Fruit fly (Drosophila melanogaster) whole organism, prepupa: ENCODE measurements around the gene CG16711.
A peak's percentile ranks its signal among the peaks of the same experiment; 100 is the strongest.

Source experiments
- Blimp-1 ChIP-seq: fragments of 200-800 bp; sonication (Bioruptor generic); optimal IDR thresholded peaks from 3 replicates; lab custom pipeline; 2017; ENCODE audit warnings: missing biosample characterization, missing genetic modification characterization, mild to moderate bottlenecking, moderate library complexity, missing genetic modification reagents
- CG10669 ChIP-seq: fragments of 200-800 bp; sonication (Bioruptor generic); optimal IDR thresholded peaks from 3 replicates; lab custom pipeline; 2018; ENCODE audit warnings: missing biosample characterization, mild to moderate bottlenecking, missing genetic modification characterization, moderate library complexity
- CG1621 ChIP-seq: fragments of 200-800 bp; sonication (Bioruptor generic); optimal IDR thresholded peaks from 3 replicates; lab custom pipeline; 2018; ENCODE audit warnings: missing biosample characterization, mild to moderate bottlenecking, missing genetic modification characterization
- CG16779 ChIP-seq: fragments of 200-800 bp; sonication (Bioruptor generic); optimal IDR thresholded peaks from 3 replicates; lab custom pipeline; 2017; ENCODE audit warnings: missing biosample characterization, mild to moderate bottlenecking, missing genetic modification characterization
- CG3032 ChIP-seq: fragments of 200-800 bp; optimal IDR thresholded peaks from 2 replicates; lab custom pipeline; 2019; ENCODE audit warnings: missing biosample characterization, mild to moderate bottlenecking, missing genetic modification characterization, moderate library complexity
- CG34406 ChIP-seq: fragments of 200-800 bp; sonication (Bioruptor generic); optimal IDR thresholded peaks from 3 replicates; lab custom pipeline; 2016; ENCODE audit warnings: missing biosample characterization, missing genetic modification characterization
- CG3919 ChIP-seq: fragments of 200-800 bp; sonication (Bioruptor generic); optimal IDR thresholded peaks from 3 replicates; lab custom pipeline; 2016; ENCODE audit warnings: missing biosample characterization, missing genetic modification characterization
- CG4318 ChIP-seq: fragments of 200-800 bp; sonication (Bioruptor generic); optimal IDR thresholded peaks from 3 replicates; lab custom pipeline; 2017; ENCODE audit warnings: missing biosample characterization, mild to moderate bottlenecking, missing genetic modification characterization
- CG6163 ChIP-seq: fragments of 200-800 bp; sonication (Bioruptor generic); IDR thresholded peaks from 3 replicates; pipeline ENCODE4 v1.3.6; 2022; ENCODE audit warnings: missing biosample characterization, missing genetic modification characterization
- CG6792 ChIP-seq: fragments of 200-800 bp; sonication (Bioruptor generic); optimal IDR thresholded peaks from 3 replicates; lab custom pipeline; 2016; ENCODE audit warnings: missing biosample characterization, missing genetic modification characterization
- CG6808 ChIP-seq: fragments of 200-800 bp; sonication (Bioruptor generic); optimal IDR thresholded peaks from 3 replicates; lab custom pipeline; 2017; ENCODE audit warnings: missing biosample characterization, missing genetic modification characterization, mild to moderate bottlenecking, moderate library complexity, missing genetic modification reagents
- CG8119 ChIP-seq: fragments of 200-800 bp; sonication (Bioruptor generic); IDR thresholded peaks from 3 replicates; pipeline ENCODE4 v1.3.6; 2022; ENCODE audit warnings: missing biosample characterization, missing genetic modification characterization
- CG8319 ChIP-seq: fragments of 200-800 bp; sonication (Bioruptor generic); optimal IDR thresholded peaks from 3 replicates; lab custom pipeline; 2016; ENCODE audit warnings: missing biosample characterization, missing genetic modification characterization
- CG8632 ChIP-seq: fragments of 200-800 bp; sonication (Bioruptor generic); optimal IDR thresholded peaks from 3 replicates; lab custom pipeline; 2016; ENCODE audit warnings: missing biosample characterization, missing genetic modification characterization
- Eip78C ChIP-seq: fragments of 200-800 bp; sonication (Bioruptor generic); peaks from one replicate; lab custom pipeline; 2016; ENCODE audit warnings: missing biosample characterization, missing genetic modification characterization
- Ets96B ChIP-seq: fragments of 200-800 bp; optimal IDR thresholded peaks from 2 replicates; lab custom pipeline; 2019; ENCODE audit warnings: missing biosample characterization, mild to moderate bottlenecking, missing genetic modification characterization, moderate library complexity
- Gug ChIP-seq: fragments of 200-800 bp; sonication (Bioruptor generic); IDR thresholded peaks from 2 replicates; pipeline ENCODE4 v1.3.6; 2022; ENCODE audit warnings: missing biosample characterization, missing genetic modification characterization
- Hr39 ChIP-seq: fragments of 200-800 bp; sonication (Bioruptor generic); optimal IDR thresholded peaks from 2 replicates; lab custom pipeline; 2016; ENCODE audit warnings: missing biosample characterization, missing genetic modification characterization
- Sox102F ChIP-seq: fragments of 200-800 bp; sonication (Bioruptor generic); optimal IDR thresholded peaks from 2 replicates; lab custom pipeline; 2016; ENCODE audit warnings: missing biosample characterization, mild to moderate bottlenecking, missing genetic modification characterization
- acj6 ChIP-seq: fragments of 200-800 bp; sonication (Bioruptor generic); optimal IDR thresholded peaks from 3 replicates; lab custom pipeline; 2016; ENCODE audit warnings: missing biosample characterization, missing genetic modification characterization
- dsx ChIP-seq: fragments of 200-800 bp; optimal IDR thresholded peaks from 3 replicates; lab custom pipeline; 2019; ENCODE audit warnings: missing biosample characterization, mild to moderate bottlenecking, missing genetic modification characterization, moderate library complexity; ENCODE audit not compliant: poor library complexity, severe bottlenecking
- eg ChIP-seq: fragments of 200-800 bp; sonication (Bioruptor generic); IDR thresholded peaks from 3 replicates; pipeline ENCODE4 v1.3.6; 2022; ENCODE audit warnings: missing biosample characterization, missing genetic modification characterization
- fd59A ChIP-seq: fragments of 200-800 bp; sonication (Bioruptor generic); optimal IDR thresholded peaks from 2 replicates; lab custom pipeline; 2017; ENCODE audit warnings: missing biosample characterization, mild to moderate bottlenecking, missing genetic modification characterization, missing genetic modification reagents
- fkh ChIP-seq: fragments of 200-800 bp; sonication (Bioruptor generic); optimal IDR thresholded peaks from 3 replicates; lab custom pipeline; 2017; ENCODE audit warnings: missing biosample characterization, mild to moderate bottlenecking, missing genetic modification characterization, moderate library complexity
- net ChIP-seq: fragments of 200-800 bp; sonication (Bioruptor generic); optimal IDR thresholded peaks from 3 replicates; lab custom pipeline; 2016; ENCODE audit warnings: missing biosample characterization, missing genetic modification characterization
- salr ChIP-seq, 2 experiments: fragments of 200-800 bp; sonication (Bioruptor generic); optimal IDR thresholded peaks; 3 replicates each; lab custom pipeline; 2016 to 2018; ENCODE audit warnings: missing biosample characterization in 2 of 2, missing genetic modification characterization in 2 of 2, mild to moderate bottlenecking in 1 of 2
- ss ChIP-seq, 2 experiments: fragments of 200-800 bp; sonication (Bioruptor generic); optimal IDR thresholded peaks; 2 replicates in 1 of 2; 3 replicates in 1 of 2; lab custom pipeline; 2017 to 2018; ENCODE audit warnings: mild to moderate bottlenecking in 2 of 2, missing biosample characterization in 2 of 2, missing genetic modification characterization in 2 of 2, moderate library complexity in 1 of 2
- svp ChIP-seq: fragments of 200-800 bp; sonication (Bioruptor generic); peaks from one replicate; lab custom pipeline; 2016; ENCODE audit warnings: missing biosample characterization, missing genetic modification characterization
- topi ChIP-seq: fragments of 200-800 bp; sonication (Bioruptor generic); optimal IDR thresholded peaks from 3 replicates; lab custom pipeline; 2016; ENCODE audit warnings: missing biosample characterization, missing genetic modification characterization

Gene CG16711

DNA sequence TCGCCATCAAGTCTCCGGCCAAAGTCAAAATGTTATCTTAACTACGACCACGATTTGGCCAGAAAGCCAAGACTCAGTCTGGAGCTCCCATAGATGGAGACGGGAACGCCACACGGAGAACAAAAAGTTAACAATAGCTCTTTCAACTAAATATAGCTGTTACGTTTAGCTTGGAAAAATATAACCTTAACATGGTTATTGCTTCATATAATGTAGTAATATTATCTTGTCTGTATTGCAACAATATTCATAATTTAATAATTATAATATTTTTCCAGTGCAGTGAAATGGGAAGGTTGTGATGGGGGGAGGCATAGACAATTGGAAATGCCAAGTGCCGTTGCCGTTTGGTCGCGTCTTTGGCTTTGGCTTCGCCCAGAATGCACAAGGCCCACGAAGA, 41.3 kb downstream of the CG16711 start (continued):
- no peak for TF ChIP-seq CG34406
- TF ChIP-seq CG3032 = peak; percentile 33
- no peak for TF ChIP-seq fkh (GFP tag; lab: Kevin White, UChicago)
- TF ChIP-seq Gug (GFP tag; lab: Robert Waterston, UW) = peak; percentile 76
- TF ChIP-seq topi (GFP tag; lab: Kevin White, UChicago) = no peak
- TF ChIP-seq CG3919 = peak; percentile 26
- peak; percentile 68 for TF ChIP-seq CG4318 (GFP tag; lab: Kevin White, UChicago)
- TF ChIP-seq CG6808 = no peak
- peak; percentile 86 for TF ChIP-seq eg (GFP tag; lab: Robert Waterston, UW)
- no peak for TF ChIP-seq ss (GFP tag; optimal IDR thresholded peaks at IDR 0.05; lab: Kevin White, UChicago)
- no peak for TF ChIP-seq CG10669 (GFP tag; lab: Kevin White, UChicago)
- TF ChIP-seq acj6 (GFP tag; lab: Kevin White, UChicago) = peak; percentile 22
- TF ChIP-seq Blimp-1 = no peak
- TF ChIP-seq CG8319 (GFP tag; lab: Kevin White, UChicago) = no peak
- TF ChIP-seq Sox102F (GFP tag; lab: Kevin White, UChicago) = no peak
- peak; percentile 27 for TF ChIP-seq net (GFP tag; lab: Kevin White, UChicago)
- peak; percentile 32 for TF ChIP-seq Ets96B
- no peak for TF ChIP-seq CG6792 (GFP tag; lab: Kevin White, UChicago)
- TF ChIP-seq, all 60 proteins: peak for 26

DNA sequence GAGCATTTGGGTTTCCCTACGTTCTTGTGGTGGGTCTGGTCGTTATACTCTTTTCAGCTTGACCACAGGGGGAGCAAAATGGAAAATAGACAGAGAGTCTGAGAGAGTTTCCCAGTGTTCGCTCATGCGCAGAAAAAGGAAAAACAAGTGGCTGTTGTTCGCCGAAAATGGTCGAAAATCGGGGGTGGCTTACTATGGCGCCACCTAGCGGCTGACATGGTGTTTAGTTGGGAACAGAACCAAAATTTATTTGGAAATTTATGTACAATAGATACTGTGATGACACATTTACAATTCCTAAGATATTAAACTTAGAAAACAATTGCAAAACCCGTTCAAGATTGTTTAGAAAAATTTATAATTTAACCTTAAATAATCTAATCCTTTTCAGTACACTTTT, 47.5 kb downstream of the CG16711 start:
- no peak for TF ChIP-seq CG8632 (GFP tag; lab: Kevin White, UChicago)
- TF ChIP-seq CG8119 = no peak
- TF ChIP-seq CG10669 (GFP tag; lab: Kevin White, UChicago) = no peak
- no peak for TF ChIP-seq dsx
- no peak for TF ChIP-seq fkh (GFP tag; lab: Kevin White, UChicago)
- TF ChIP-seq Sox102F (GFP tag; lab: Kevin White, UChicago) = no peak
- TF ChIP-seq fd59A (GFP tag; lab: Kevin White, UChicago) = no peak
- no peak for TF ChIP-seq CG6163
- TF ChIP-seq Eip78C = no peak
- TF ChIP-seq svp = no peak
- TF ChIP-seq CG1621 (tag; lab: Kevin White, UChicago) = no peak
- TF ChIP-seq Hr39 (GFP tag; lab: Kevin White, UChicago) = no peak
- TF ChIP-seq Ets96B = no peak
- TF ChIP-seq Blimp-1 = no peak
- TF ChIP-seq salr (GFP tag; optimal IDR thresholded peaks at IDR 0.05; lab: Kevin White, UChicago) = no peak
- no peak for TF ChIP-seq CG16779 (tag; lab: Kevin White, UChicago)
